Fruit fly (Drosophila melanogaster): Measurements from ENCODE around the gene CG10026.

CG10026 gene

DNA sequence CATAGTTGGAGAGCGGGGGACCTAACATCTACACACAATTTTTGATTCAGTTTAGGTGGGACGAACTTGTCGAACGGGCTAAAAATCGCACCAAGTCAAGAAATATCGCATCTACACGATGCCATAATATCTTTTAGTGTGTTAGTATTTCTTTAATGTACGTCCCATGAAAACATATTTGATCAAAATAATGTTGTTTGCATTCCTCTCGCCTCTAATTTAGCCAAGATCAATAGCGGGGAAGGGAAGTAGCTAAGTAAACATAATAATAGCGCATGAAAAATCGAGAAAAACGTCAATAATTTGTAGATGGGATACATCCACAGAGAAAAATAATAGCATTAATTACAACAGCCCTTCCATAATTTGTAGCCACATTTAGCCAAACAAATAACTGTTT, 42.1 kb upstream of the CG10026 start:
- no peak for TF ChIP-seq lz (GFP tag; optimal IDR thresholded peaks at IDR 0.05)
- TF ChIP-seq svp (GFP tag): no peak
- TF ChIP-seq Hr4 (GFP tag; optimal IDR thresholded peaks at IDR 0.05): no peak
- no peak for TF ChIP-seq CG10669 (GFP tag; optimal IDR thresholded peaks at IDR 0.05)
- no peak for TF ChIP-seq fd85E (GFP tag; optimal IDR thresholded peaks at IDR 0.05)
- TF ChIP-seq Ets21C (GFP tag; optimal IDR thresholded peaks at IDR 0.05): no peak
- no peak for TF ChIP-seq CG8319 (GFP tag; optimal IDR thresholded peaks at IDR 0.05)
- TF ChIP-seq fkh (GFP tag; optimal IDR thresholded peaks at IDR 0.05): peak; percentile 72

DNA sequence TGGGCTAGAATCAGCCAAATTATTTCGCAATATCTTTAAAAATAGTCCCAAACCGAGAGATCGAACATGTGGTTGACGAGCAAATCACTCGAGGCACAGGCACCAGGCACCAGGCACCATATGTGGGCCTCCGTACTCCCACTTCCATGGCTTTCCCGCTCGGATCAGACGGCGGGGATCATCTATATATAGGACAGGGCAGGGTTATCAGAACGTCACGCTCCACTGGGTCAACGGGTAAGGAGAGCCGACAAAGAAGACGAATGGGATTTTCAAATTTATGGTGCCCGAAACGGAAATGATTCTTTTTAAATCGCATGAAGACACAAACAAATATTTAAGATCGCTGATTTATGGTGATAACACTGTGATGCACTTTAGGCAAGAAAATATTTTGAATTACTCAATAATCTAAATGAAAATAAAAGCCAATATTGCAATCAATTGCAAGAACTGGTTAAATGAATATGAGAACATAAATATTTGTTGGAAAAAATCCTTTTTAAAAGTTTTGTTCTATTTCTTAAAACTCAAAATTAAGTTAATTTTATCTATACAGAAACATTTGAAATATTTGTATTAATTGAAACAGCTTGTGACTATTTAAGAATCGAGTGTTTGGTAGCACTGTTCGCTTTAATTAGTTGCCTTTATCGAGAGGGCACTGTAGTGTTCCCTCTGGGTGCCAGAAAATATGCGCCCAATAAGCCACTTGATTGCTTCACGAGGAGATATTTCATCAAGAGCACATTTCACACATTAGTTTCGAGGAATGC, 40.8 kb upstream of the CG10026 start:
- TF ChIP-seq CG6854 (GFP tag; optimal IDR thresholded peaks at IDR 0.05) (no peak), Eip78C (GFP tag) (peak; percentile 8), svp (GFP tag) (peak; percentile 96)

DNA sequence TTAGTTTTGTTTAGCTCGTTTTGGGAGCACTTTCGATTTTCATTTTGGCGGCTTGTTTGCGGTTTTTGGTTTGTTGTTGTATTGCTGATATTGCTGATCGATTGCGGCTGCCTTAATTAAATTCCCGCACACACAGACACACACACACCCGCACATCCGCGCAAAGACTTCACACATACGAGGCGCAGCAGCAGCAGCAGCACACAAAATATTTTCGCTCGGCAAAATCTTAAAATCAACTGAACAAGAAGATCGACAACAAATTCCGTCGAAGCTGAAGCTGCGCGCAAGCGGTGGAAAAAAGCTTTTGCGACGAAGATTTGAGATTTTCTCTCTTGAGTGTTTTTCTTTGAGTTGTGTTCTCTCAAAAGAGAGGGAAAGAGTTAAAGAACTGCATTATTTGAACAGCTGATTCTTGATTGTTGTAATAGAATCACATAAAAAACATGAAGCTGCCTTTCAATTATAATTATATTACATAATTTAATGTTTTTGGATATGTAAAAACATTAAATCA, 39.8 kb upstream of the CG10026 start:
- TF ChIP-seq svp (GFP tag) (peak; percentile 33), Blimp-1 (GFP tag; optimal IDR thresholded peaks at IDR 0.05) (peak; percentile 32), dsx (GFP tag; optimal IDR thresholded peaks at IDR 0.05; ENCODE audit: poor library complexity, severe bottlenecking) (peak; percentile 36), fd59A (GFP tag; optimal IDR thresholded peaks at IDR 0.05) (no peak), ss (GFP tag; optimal IDR thresholded peaks at IDR 0.05) (peak in 1 of 2 experiments; percentile 11), achi (GFP tag; optimal IDR thresholded peaks at IDR 0.05) (no peak)

DNA sequence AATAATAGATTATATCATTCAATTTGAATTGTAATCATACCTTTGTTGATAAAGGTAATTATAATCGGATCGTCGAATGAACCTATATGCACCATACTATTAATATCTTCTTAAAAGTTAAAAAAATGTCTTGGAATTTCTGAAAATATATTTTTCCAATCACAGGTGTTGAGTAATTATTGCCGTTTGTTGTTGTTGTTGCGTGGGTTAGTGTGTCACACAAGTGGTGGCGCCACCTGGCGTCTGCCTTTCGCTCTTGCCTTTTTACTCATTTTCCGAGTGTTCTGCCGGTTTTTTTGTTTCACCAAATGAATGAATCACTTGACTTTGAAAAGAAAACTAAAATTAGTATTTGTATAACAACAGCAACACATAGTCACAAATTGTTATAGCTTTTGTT, 38.9 kb upstream of the CG10026 start:
- TF ChIP-seq CG11294 (GFP tag; IDR thresholded peaks at IDR 0.05): no peak
- no peak for TF ChIP-seq Eip78C (GFP tag)
- no peak for TF ChIP-seq Smox (GFP tag; optimal IDR thresholded peaks at IDR 0.05)
- no peak for TF ChIP-seq CG34406 (GFP tag; optimal IDR thresholded peaks at IDR 0.05)
- TF ChIP-seq cyc (GFP tag; optimal IDR thresholded peaks at IDR 0.05): no peak
- no peak for TF ChIP-seq achi (GFP tag; optimal IDR thresholded peaks at IDR 0.05)
- no peak for TF ChIP-seq Sox102F (GFP tag; optimal IDR thresholded peaks at IDR 0.05)
- no peak for TF ChIP-seq fkh (GFP tag; optimal IDR thresholded peaks at IDR 0.05)
- TF ChIP-seq Met (GFP tag; optimal IDR thresholded peaks at IDR 0.05): no peak
- no peak for TF ChIP-seq CG6808 (GFP tag; optimal IDR thresholded peaks at IDR 0.05)
- TF ChIP-seq acj6 (GFP tag; optimal IDR thresholded peaks at IDR 0.05): no peak
- no peak for TF ChIP-seq CG6276 (GFP tag; optimal IDR thresholded peaks at IDR 0.05)
- no peak for TF ChIP-seq CG16779 (tag; optimal IDR thresholded peaks at IDR 0.05)

DNA sequence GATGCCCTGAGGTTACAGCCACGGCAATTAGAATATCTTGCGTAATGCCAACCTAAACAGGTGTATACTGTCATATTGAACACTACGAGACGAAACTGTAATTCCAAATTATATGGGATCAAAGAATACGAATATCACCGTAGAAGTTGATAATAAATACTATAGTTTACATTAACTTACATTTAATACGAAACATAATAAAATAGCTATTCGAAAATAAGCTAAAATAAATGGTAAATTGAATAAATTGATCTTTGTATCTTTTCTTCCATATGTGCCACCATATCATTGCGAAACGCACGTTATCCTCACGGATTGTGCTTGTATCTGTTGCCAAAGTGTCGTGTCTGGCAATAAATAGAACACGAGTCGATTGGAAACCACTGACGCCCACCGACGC, 38.2 kb upstream of the CG10026 start:
- no peak for TF ChIP-seq Eip75B (GFP tag; optimal IDR thresholded peaks at IDR 0.05)
- no peak for TF ChIP-seq Hr38 (GFP tag; optimal IDR thresholded peaks at IDR 0.05)
- TF ChIP-seq Ets96B (tag; optimal IDR thresholded peaks at IDR 0.05): no peak
- no peak for TF ChIP-seq fkh (GFP tag; optimal IDR thresholded peaks at IDR 0.05)
- TF ChIP-seq acj6 (GFP tag; optimal IDR thresholded peaks at IDR 0.05): no peak
- TF ChIP-seq CG15336 (GFP tag; IDR thresholded peaks at IDR 0.05): 0 out of 2 replicates have a peak, but pooled peaks have one; percentile 31
- TF ChIP-seq Eip78C (GFP tag): peak; percentile 17
- TF ChIP-seq Hr4 (GFP tag; optimal IDR thresholded peaks at IDR 0.05): no peak
